Fruit fly (Drosophila melanogaster) whole organism, adult: ENCODE data around the gene Pex1.

Experiments
- CG11617 ChIP-seq: fragments of 200-800 bp; sonication (Bioruptor generic); optimal IDR thresholded peaks from 2 replicates; lab custom pipeline; 2017; ENCODE audit warnings: mild to moderate bottlenecking, missing biosample characterization, missing genetic modification reagents, missing genetic modification characterization
- CG12768 ChIP-seq: fragments of 200-800 bp; sonication (Bioruptor generic); optimal IDR thresholded peaks from 2 replicates; lab custom pipeline; 2017; ENCODE audit warnings: missing biosample characterization, missing genetic modification characterization, mild to moderate bottlenecking, moderate library complexity, missing genetic modification reagents
- CG14711 ChIP-seq: fragments of 200-800 bp; sonication (Bioruptor generic); optimal IDR thresholded peaks from 2 replicates; lab custom pipeline; 2018; ENCODE audit warnings: missing biosample characterization, mild to moderate bottlenecking, missing genetic modification characterization, moderate library complexity
- CG1620 ChIP-seq: fragments of 200-800 bp; sonication (Bioruptor generic); optimal IDR thresholded peaks from 2 replicates; lab custom pipeline; 2016; ENCODE audit warnings: missing biosample characterization, missing genetic modification characterization
- CG33017 ChIP-seq: fragments of 200-800 bp; sonication (Bioruptor generic); optimal IDR thresholded peaks from 2 replicates; lab custom pipeline; 2018; ENCODE audit warnings: missing biosample characterization, mild to moderate bottlenecking, missing genetic modification characterization, moderate library complexity
- CG5204 ChIP-seq: fragments of 200-800 bp; sonication (Bioruptor generic); optimal IDR thresholded peaks from 2 replicates; lab custom pipeline; 2016; ENCODE audit warnings: missing biosample characterization, missing genetic modification characterization
- CG7045 ChIP-seq: fragments of 200-800 bp; sonication (Bioruptor generic); optimal IDR thresholded peaks from 2 replicates; lab custom pipeline; 2017; ENCODE audit warnings: missing biosample characterization, mild to moderate bottlenecking, missing genetic modification characterization
- Clk ChIP-seq: fragments of 200-800 bp; sonication (Bioruptor generic); optimal IDR thresholded peaks from 2 replicates; lab custom pipeline; 2017; ENCODE audit warnings: missing biosample characterization, missing genetic modification characterization
- Crg-1 ChIP-seq: fragments of 200-800 bp; sonication (Bioruptor generic); optimal IDR thresholded peaks from 2 replicates; lab custom pipeline; 2016; ENCODE audit warnings: missing biosample characterization, missing genetic modification characterization
- Hr96 ChIP-seq: fragments of 200-800 bp; sonication (Bioruptor generic); optimal IDR thresholded peaks from 2 replicates; lab custom pipeline; 2016; ENCODE audit warnings: missing biosample characterization, missing genetic modification characterization
- bab1 ChIP-seq: fragments of 200-800 bp; sonication (Bioruptor generic); optimal IDR thresholded peaks from 3 replicates; lab custom pipeline; 2019; ENCODE audit warnings: missing biosample characterization, mild to moderate bottlenecking, missing genetic modification characterization, moderate library complexity
- ovo ChIP-seq: fragments of 200-800 bp; sonication (Bioruptor generic); optimal IDR thresholded peaks from 2 replicates; lab custom pipeline; 2016; ENCODE audit warnings: missing biosample characterization, missing genetic modification characterization
- tj ChIP-seq: fragments of 200-800 bp; sonication (Bioruptor generic); optimal IDR thresholded peaks from 3 replicates; lab custom pipeline; 2017; ENCODE audit warnings: missing biosample characterization, mild to moderate bottlenecking, missing genetic modification characterization, moderate library complexity

DNA sequence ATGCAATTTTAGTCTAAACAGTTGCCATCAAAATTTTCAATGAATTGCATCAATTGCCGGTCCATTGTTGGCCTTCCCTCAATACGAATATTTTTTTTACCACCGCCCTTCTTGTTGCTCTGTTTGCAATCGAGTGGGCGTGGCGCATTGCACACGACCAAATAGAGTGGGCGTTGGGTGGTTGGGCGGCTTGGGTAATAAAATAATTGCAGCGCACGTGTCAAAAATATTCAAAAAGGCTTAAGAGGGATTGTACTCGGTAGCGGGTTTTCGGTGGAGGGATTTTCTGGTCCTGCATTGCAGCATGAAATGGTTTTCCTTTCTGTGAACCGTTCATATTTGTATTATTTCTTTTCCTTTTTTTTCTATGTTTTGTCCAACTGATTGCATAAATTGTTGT lies 17.3 kb downstream of the Pex1 start:
- TF ChIP-seq CG14711 (tag; lab: Kevin White, UChicago) = no peak
- TF ChIP-seq CG33017 (tag; lab: Kevin White, UChicago) = no peak
- no peak for TF ChIP-seq CG12768 (GFP tag; lab: Kevin White, UChicago)
- no peak for TF ChIP-seq tj
- TF ChIP-seq CG5204 (GFP tag; lab: Kevin White, UChicago) = no peak
- TF ChIP-seq CG7045 = no peak
- no peak for TF ChIP-seq Crg-1 (GFP tag; lab: Kevin White, UChicago)
- TF ChIP-seq CG1620 = no peak
- no peak for TF ChIP-seq CG11617 (GFP tag; lab: Kevin White, UChicago)
- TF ChIP-seq Hr96 (GFP tag; lab: Kevin White, UChicago) = no peak
- TF ChIP-seq ovo (GFP tag; lab: Kevin White, UChicago) = no peak
- no peak for TF ChIP-seq bab1 (GFP tag; lab: Kevin White, UChicago)
- TF ChIP-seq Clk = no peak
